Fruit fly (Drosophila melanogaster): ENCODE data around the gene CG14000.

Gene CG14000

dm6 chr2L:5943229-5944078 lies 33.4 kb upstream of the CG14000 start, which contains the start of the genes Sfp26Ad and Gpdh1:
Sfp26Ad (minus strand) TSS chr2L:5943304.
Gpdh1 (plus strand) TSS chr2L:5943643.
- TF ChIP-seq CG8478 (optimal IDR thresholded peaks at IDR 0.05) (no peak), Dll (optimal IDR thresholded peaks at IDR 0.05) (peak; percentile 84)

dm6 chr2L:5927363-5927762 lies 17.3 kb upstream of the CG14000 start:
- no peak for TF ChIP-seq pan (optimal IDR thresholded peaks at IDR 0.05)
- no peak for TF ChIP-seq EcR (GFP tag; optimal IDR thresholded peaks at IDR 0.05)

DNA sequence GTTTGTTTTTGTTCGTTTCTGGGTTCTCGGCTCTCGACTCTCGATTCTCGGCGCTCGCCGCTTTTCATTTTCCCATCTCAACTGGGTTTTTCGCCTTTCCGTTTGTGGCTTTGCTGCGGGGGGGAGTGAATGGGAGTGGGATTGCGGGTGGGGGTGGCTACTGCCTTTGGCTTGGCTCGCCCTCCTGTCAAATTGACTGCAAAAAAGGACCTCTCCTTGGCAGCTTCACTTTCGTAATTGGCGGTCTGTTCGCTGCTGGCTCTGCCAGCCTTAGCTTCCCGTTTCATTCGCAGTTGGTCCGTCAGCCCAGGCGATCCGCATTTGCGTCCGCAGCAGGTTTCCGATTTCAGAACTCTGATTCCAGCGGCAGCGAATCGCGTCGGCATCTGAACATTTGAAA lies 15.5 kb upstream of the CG14000 start, which contains the start of gene dsf:
Gene dsf, plus strand, starts transcription at position 301 of the 400 bp plus-strand sequence.
- TF ChIP-seq EcR (GFP tag; optimal IDR thresholded peaks at IDR 0.05): no peak
- TF ChIP-seq CG8478 (optimal IDR thresholded peaks at IDR 0.05): no peak
- TF ChIP-seq pan (optimal IDR thresholded peaks at IDR 0.05): no peak
- TF ChIP-seq Dll (optimal IDR thresholded peaks at IDR 0.05): no peak
- no peak for TF ChIP-seq psq (optimal IDR thresholded peaks at IDR 0.05)
- no peak for TF ChIP-seq usp (GFP tag; optimal IDR thresholded peaks at IDR 0.05)

DNA sequence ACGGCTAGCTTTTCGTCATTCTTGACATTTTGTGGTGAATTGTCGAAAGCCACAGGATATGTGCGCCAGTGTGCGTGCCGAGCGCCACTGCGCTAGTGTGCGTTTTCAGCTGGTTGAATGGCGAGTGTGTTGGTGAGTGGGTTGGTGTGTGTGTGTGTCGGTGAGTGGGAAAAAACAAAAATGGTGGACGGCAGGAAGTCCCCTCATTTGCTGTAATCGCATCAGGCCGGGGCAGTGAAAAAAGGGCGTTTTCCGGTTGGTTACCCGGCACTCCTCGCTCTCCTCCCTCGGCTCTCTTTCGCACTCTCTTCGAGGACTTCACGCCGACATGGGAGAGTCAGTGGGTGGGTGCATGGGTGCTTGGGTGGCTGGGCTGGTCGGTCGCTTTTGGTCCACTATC lies 15.1 kb upstream of the CG14000 start:
- TF ChIP-seq pan (optimal IDR thresholded peaks at IDR 0.05) (no peak), usp (GFP tag; optimal IDR thresholded peaks at IDR 0.05) (no peak), CG8478 (optimal IDR thresholded peaks at IDR 0.05) (no peak), psq (optimal IDR thresholded peaks at IDR 0.05) (no peak), Dll (optimal IDR thresholded peaks at IDR 0.05) (no peak), EcR (GFP tag; optimal IDR thresholded peaks at IDR 0.05) (no peak)

dm6 chr2L:5923603-5924138 lies 13.6 kb upstream of the CG14000 start, which contains the start of gene CG9016:
CG9016 (minus strand) TSS chr2L:5923653.
- no peak for TF ChIP-seq CG8478 (optimal IDR thresholded peaks at IDR 0.05)
- TF ChIP-seq Dll (optimal IDR thresholded peaks at IDR 0.05): no peak
- TF ChIP-seq pan (optimal IDR thresholded peaks at IDR 0.05): no peak
- no peak for TF ChIP-seq usp (GFP tag; optimal IDR thresholded peaks at IDR 0.05)
- no peak for TF ChIP-seq psq (optimal IDR thresholded peaks at IDR 0.05)
- no peak for TF ChIP-seq EcR (GFP tag; optimal IDR thresholded peaks at IDR 0.05)

- no peak for TF ChIP-seq pan (optimal IDR thresholded peaks at IDR 0.05)
- TF ChIP-seq CG8478 (optimal IDR thresholded peaks at IDR 0.05): no peak
- no peak for TF ChIP-seq EcR (GFP tag; optimal IDR thresholded peaks at IDR 0.05)
- TF ChIP-seq usp (GFP tag; optimal IDR thresholded peaks at IDR 0.05): no peak
- peak; percentile 42 for TF ChIP-seq psq (optimal IDR thresholded peaks at IDR 0.05)
- peak; percentile 76 for TF ChIP-seq Dll (optimal IDR thresholded peaks at IDR 0.05)
These were observed 2.9 kb downstream of the CG14000 start, which contains the start of gene bchs for dm6 chr2L:5906893-5907850. bchs (plus strand) TSS chr2L:5907169.

- TF ChIP-seq pan (optimal IDR thresholded peaks at IDR 0.05): no peak
- no peak for TF ChIP-seq Dll (optimal IDR thresholded peaks at IDR 0.05)
- TF ChIP-seq usp (GFP tag; optimal IDR thresholded peaks at IDR 0.05): no peak
- no peak for TF ChIP-seq psq (optimal IDR thresholded peaks at IDR 0.05)
- no peak for TF ChIP-seq CG8478 (optimal IDR thresholded peaks at IDR 0.05)
- no peak for TF ChIP-seq EcR (GFP tag; optimal IDR thresholded peaks at IDR 0.05)
These were observed 5.5 kb downstream of the CG14000 start, which contains the start of gene CG9021 for dm6 chr2L:5904585-5904984. CG9021 (minus strand) TSS chr2L:5904689.

- TF ChIP-seq Dll (optimal IDR thresholded peaks at IDR 0.05) (no peak), usp (GFP tag; optimal IDR thresholded peaks at IDR 0.05) (no peak), psq (optimal IDR thresholded peaks at IDR 0.05) (no peak), pan (optimal IDR thresholded peaks at IDR 0.05) (no peak), CG8478 (optimal IDR thresholded peaks at IDR 0.05) (no peak), EcR (GFP tag; optimal IDR thresholded peaks at IDR 0.05) (no peak)
These were observed 7.2 kb downstream of the CG14000 start for dm6 chr2L:5902898-5903297.

dm6 chr2L:5901553-5901952 lies 8.5 kb downstream of the CG14000 start:
- TF ChIP-seq Dll (optimal IDR thresholded peaks at IDR 0.05) (no peak), psq (optimal IDR thresholded peaks at IDR 0.05) (no peak), EcR (GFP tag; optimal IDR thresholded peaks at IDR 0.05) (no peak), usp (GFP tag; optimal IDR thresholded peaks at IDR 0.05) (no peak), pan (optimal IDR thresholded peaks at IDR 0.05) (no peak), CG8478 (optimal IDR thresholded peaks at IDR 0.05) (no peak)

dm6 chr2L:5899170-5899708 lies 10.8 kb downstream of the CG14000 start:
- no peak for TF ChIP-seq EcR (GFP tag; optimal IDR thresholded peaks at IDR 0.05)
- no peak for TF ChIP-seq CG8478 (optimal IDR thresholded peaks at IDR 0.05)
- TF ChIP-seq pan (optimal IDR thresholded peaks at IDR 0.05): no peak
- no peak for TF ChIP-seq psq (optimal IDR thresholded peaks at IDR 0.05)
- no peak for TF ChIP-seq Dll (optimal IDR thresholded peaks at IDR 0.05)
- no peak for TF ChIP-seq usp (GFP tag; optimal IDR thresholded peaks at IDR 0.05)

DNA sequence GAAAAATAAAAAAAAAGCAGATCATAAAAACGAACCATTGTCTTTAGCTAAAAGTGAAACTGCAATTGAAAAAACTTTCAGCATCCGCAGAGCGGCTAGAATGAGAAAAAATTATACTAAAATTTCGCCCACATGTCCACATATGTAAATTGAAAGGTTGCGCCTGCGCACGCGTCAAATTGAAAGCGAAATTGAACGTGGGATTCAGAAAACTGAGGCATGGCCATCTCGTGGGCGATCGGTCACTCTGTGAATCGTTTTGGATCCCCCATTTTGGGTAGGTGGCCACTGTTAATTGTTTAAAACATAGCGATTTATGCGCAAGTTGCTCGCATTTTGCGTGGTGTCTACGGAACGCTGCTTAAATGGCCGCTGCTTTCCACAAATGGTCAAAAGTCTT lies 15.6 kb downstream of the CG14000 start:
- TF ChIP-seq EcR (GFP tag; optimal IDR thresholded peaks at IDR 0.05): no peak
- no peak for TF ChIP-seq usp (GFP tag; optimal IDR thresholded peaks at IDR 0.05)
- TF ChIP-seq psq (optimal IDR thresholded peaks at IDR 0.05): no peak
- no peak for TF ChIP-seq CG8478 (optimal IDR thresholded peaks at IDR 0.05)
- TF ChIP-seq Dll (optimal IDR thresholded peaks at IDR 0.05): no peak
- no peak for TF ChIP-seq pan (optimal IDR thresholded peaks at IDR 0.05)

Data from whole organism.